Fruit fly (Drosophila melanogaster) whole organism, embryonic: ENCODE results near the gene CG6006.

ENCODE experiments used
- Atf6 ChIP-seq: fragments of 200-800 bp; sonication (Bioruptor generic); IDR thresholded peaks from 2 replicates; pipeline ENCODE4 v1.3.6; 2022; ENCODE audit warnings: missing biosample characterization, missing genetic modification characterization
- C15 ChIP-seq: fragments of 200-800 bp; sonication (Bioruptor generic); IDR thresholded peaks from 3 replicates; pipeline ENCODE4 v1.3.6; 2022; ENCODE audit warnings: missing biosample characterization, missing genetic modification characterization
- CG12071 ChIP-seq: fragments of 200-800 bp; sonication (Bioruptor generic); optimal IDR thresholded peaks from 3 replicates; lab custom pipeline; 2018; ENCODE audit warnings: missing biosample characterization, mild to moderate bottlenecking, missing genetic modification characterization
- CG12104 ChIP-seq: fragments of 200-800 bp; sonication (Bioruptor generic); optimal IDR thresholded peaks from 3 replicates; lab custom pipeline; 2016; ENCODE audit warnings: missing biosample characterization, missing genetic modification characterization
- CG12155 ChIP-seq: fragments of 200-800 bp; sonication (Bioruptor generic); optimal IDR thresholded peaks from 3 replicates; lab custom pipeline; 2016; ENCODE audit warnings: missing biosample characterization, missing genetic modification characterization
- CG12219 ChIP-seq: fragments of 200-800 bp; sonication (Bioruptor generic); optimal IDR thresholded peaks from 3 replicates; lab custom pipeline; 2018; ENCODE audit warnings: missing biosample characterization, mild to moderate bottlenecking, missing genetic modification characterization
- CG12299 ChIP-seq: fragments of 200-800 bp; sonication (Bioruptor generic); optimal IDR thresholded peaks from 2 replicates; lab custom pipeline; 2018; ENCODE audit warnings: missing biosample characterization, mild to moderate bottlenecking, missing genetic modification characterization
- CG12744 ChIP-seq: fragments of 200-800 bp; sonication (Bioruptor generic); optimal IDR thresholded peaks from 2 replicates; lab custom pipeline; 2016; ENCODE audit warnings: missing biosample characterization, missing genetic modification characterization
- CG12769 ChIP-seq: fragments of 200-800 bp; sonication (Bioruptor generic); optimal IDR thresholded peaks from 2 replicates; lab custom pipeline; 2019; ENCODE audit warnings: missing biosample characterization, mild to moderate bottlenecking, missing genetic modification characterization, moderate library complexity
- CG14014 ChIP-seq: fragments of 200-800 bp; sonication (Bioruptor generic); IDR thresholded peaks from 2 replicates; pipeline ENCODE4 v1.3.6; 2022; ENCODE audit warnings: missing biosample characterization, missing genetic modification characterization
- CG15269 ChIP-seq: fragments of 200-800 bp; sonication (Bioruptor generic); optimal IDR thresholded peaks from 2 replicates; lab custom pipeline; 2018; ENCODE audit warnings: missing biosample characterization, mild to moderate bottlenecking, missing genetic modification characterization, moderate library complexity
- CG15696 ChIP-seq: fragments of 200-800 bp; sonication (Bioruptor generic); optimal IDR thresholded peaks from 2 replicates; lab custom pipeline; 2019; ENCODE audit warnings: missing biosample characterization, mild to moderate bottlenecking, missing genetic modification characterization, moderate library complexity
- CG1647 ChIP-seq: fragments of 200-800 bp; sonication (Bioruptor generic); optimal IDR thresholded peaks from 3 replicates; lab custom pipeline; 2016; ENCODE audit warnings: missing biosample characterization, missing genetic modification characterization
- CG18599 ChIP-seq: fragments of 200-800 bp; sonication (Bioruptor generic); optimal IDR thresholded peaks from 3 replicates; lab custom pipeline; 2017; ENCODE audit warnings: missing biosample characterization, missing genetic modification characterization, mild to moderate bottlenecking, moderate library complexity, missing genetic modification reagents
- CG2875 ChIP-seq: fragments of 200-800 bp; sonication (Bioruptor generic); optimal IDR thresholded peaks from 2 replicates; lab custom pipeline; 2017; ENCODE audit warnings: missing biosample characterization, mild to moderate bottlenecking, missing genetic modification characterization, missing genetic modification reagents
- CG2889 ChIP-seq: fragments of 200-800 bp; sonication (Bioruptor generic); IDR thresholded peaks from 3 replicates; pipeline ENCODE4 v1.3.6; 2022; ENCODE audit warnings: missing biosample characterization, missing genetic modification characterization
- CG31441 ChIP-seq: fragments of 200-800 bp; sonication (Bioruptor generic); IDR thresholded peaks from 2 replicates; pipeline ENCODE4 v1.3.6; 2022; ENCODE audit warnings: missing biosample characterization, missing genetic modification characterization
- CG33213 ChIP-seq: fragments of 200-800 bp; sonication (Bioruptor generic); optimal IDR thresholded peaks from 3 replicates; lab custom pipeline; 2016; ENCODE audit warnings: missing biosample characterization, missing genetic modification characterization
- CG4360 ChIP-seq: fragments of 200-800 bp; sonication (Bioruptor generic); IDR thresholded peaks from 2 replicates; pipeline ENCODE4 v1.3.6; 2022; ENCODE audit warnings: missing biosample characterization, missing genetic modification characterization
- CG4854 ChIP-seq: fragments of 200-800 bp; sonication (Bioruptor generic); optimal IDR thresholded peaks from 2 replicates; lab custom pipeline; 2016; ENCODE audit warnings: missing biosample characterization, missing genetic modification characterization, inconsistent platforms
- CG6683 ChIP-seq: fragments of 200-800 bp; sonication (Bioruptor generic); optimal IDR thresholded peaks from 2 replicates; lab custom pipeline; 2017; ENCODE audit warnings: missing biosample characterization, mild to moderate bottlenecking, missing genetic modification characterization, missing genetic modification reagents
- CG7786 ChIP-seq: fragments of 200-800 bp; sonication (Bioruptor generic); optimal IDR thresholded peaks from 2 replicates; lab custom pipeline; 2016; ENCODE audit warnings: missing biosample characterization, missing genetic modification characterization
- CG8478 ChIP-seq: fragments of >200 bp; optimal IDR thresholded peaks from 2 replicates; lab custom pipeline; 2018
- Dfd ChIP-seq, 2 experiments: fragments of >200 bp; optimal IDR thresholded peaks; 2 replicates each; lab custom pipeline; 2017; ENCODE audit warnings: missing biosample characterization in 2 of 2, missing genetic modification characterization in 2 of 2
- ERR ChIP-seq: fragments of 200-800 bp; sonication (Bioruptor generic); optimal IDR thresholded peaks from 2 replicates; lab custom pipeline; 2016; ENCODE audit warnings: missing biosample characterization, missing genetic modification characterization
- Fer1 ChIP-seq: fragments of 200-800 bp; sonication (Bioruptor generic); optimal IDR thresholded peaks from 2 replicates; lab custom pipeline; 2017; ENCODE audit warnings: missing biosample characterization, mild to moderate bottlenecking, missing genetic modification characterization
- Fer3 ChIP-seq: fragments of 200-800 bp; sonication (Bioruptor generic); optimal IDR thresholded peaks from 2 replicates; lab custom pipeline; 2018; ENCODE audit warnings: missing biosample characterization, mild to moderate bottlenecking, missing genetic modification characterization, moderate library complexity
- HHEX ChIP-seq: fragments of 200-800 bp; sonication (Bioruptor generic); optimal IDR thresholded peaks from 3 replicates; lab custom pipeline; 2017; ENCODE audit warnings: missing biosample characterization, mild to moderate bottlenecking, missing genetic modification characterization, missing genetic modification reagents
- HLH4C ChIP-seq: fragments of 200-800 bp; sonication (Bioruptor generic); IDR thresholded peaks from 3 replicates; pipeline ENCODE4 v1.3.6; 2022; ENCODE audit warnings: missing biosample characterization, missing genetic modification characterization; ENCODE audit not compliant: partially characterized antibody
- Hmr ChIP-seq: fragments of 200-800 bp; sonication (Bioruptor generic); optimal IDR thresholded peaks from 3 replicates; lab custom pipeline; 2017; ENCODE audit warnings: mild to moderate bottlenecking, missing biosample characterization, missing genetic modification reagents, missing genetic modification characterization
- Jarid2 ChIP-seq: fragments of 200-800 bp; sonication (Bioruptor generic); optimal IDR thresholded peaks from 3 replicates; lab custom pipeline; 2017; ENCODE audit warnings: mild to moderate bottlenecking, missing biosample characterization, missing genetic modification reagents, missing genetic modification characterization
- Lpt ChIP-seq: fragments of >200 bp; optimal IDR thresholded peaks from 2 replicates; lab custom pipeline; 2018; ENCODE audit warnings: missing biosample characterization, missing genetic modification characterization
- Meics ChIP-seq: fragments of 200-800 bp; sonication (Bioruptor generic); optimal IDR thresholded peaks from 2 replicates; lab custom pipeline; 2017; ENCODE audit warnings: missing biosample characterization, mild to moderate bottlenecking, missing genetic modification characterization
- Neu2 ChIP-seq: fragments of 200-800 bp; sonication (Bioruptor generic); optimal IDR thresholded peaks from 3 replicates; lab custom pipeline; 2016; ENCODE audit warnings: missing biosample characterization, missing genetic modification characterization, borderline replicate concordance
- Opbp ChIP-seq: fragments of 200-800 bp; sonication (Bioruptor generic); IDR thresholded peaks from 3 replicates; pipeline ENCODE4 v1.3.6; 2022; ENCODE audit warnings: missing biosample characterization, missing genetic modification characterization; ENCODE audit not compliant: partially characterized antibody
- Tbp ChIP-seq: fragments of >200 bp; optimal IDR thresholded peaks from 2 replicates; lab custom pipeline; 2018; ENCODE audit warnings: missing biosample characterization, missing genetic modification characterization
- ap ChIP-seq: fragments of 200-800 bp; sonication (Bioruptor generic); IDR thresholded peaks from 2 replicates; pipeline ENCODE4 v1.3.6; 2022; ENCODE audit warnings: missing biosample characterization, missing genetic modification characterization
- ato ChIP-seq: fragments of 200-800 bp; sonication (Bioruptor generic); IDR thresholded peaks from 2 replicates; pipeline ENCODE4 v1.3.6; 2022; ENCODE audit warnings: missing biosample characterization, missing genetic modification characterization; ENCODE audit not compliant: partially characterized antibody
- az2 ChIP-seq: fragments of 200-800 bp; sonication (Bioruptor generic); optimal IDR thresholded peaks from 3 replicates; lab custom pipeline; 2016; ENCODE audit warnings: missing biosample characterization, missing genetic modification characterization
- chinmo ChIP-seq: fragments of 200-800 bp; sonication (Bioruptor generic); IDR thresholded peaks from 4 replicates; pipeline ENCODE4 v1.3.6; 2022; ENCODE audit warnings: missing biosample characterization, missing genetic modification characterization; ENCODE audit not compliant: partially characterized antibody
- dmrt99B ChIP-seq: fragments of 200-800 bp; sonication (Bioruptor generic); optimal IDR thresholded peaks from 2 replicates; lab custom pipeline; 2018; ENCODE audit warnings: missing biosample characterization, mild to moderate bottlenecking, missing genetic modification characterization, moderate library complexity
- dpn ChIP-seq, 2 experiments: fragments of 200-800 bp; sonication (Bioruptor generic); optimal IDR thresholded peaks; 3 replicates each; lab custom pipeline; 2016; ENCODE audit warnings: missing biosample characterization in 2 of 2, missing genetic modification characterization in 2 of 2
- lab ChIP-seq: fragments of 200-800 bp; sonication (Bioruptor generic); optimal IDR thresholded peaks from 3 replicates; lab custom pipeline; 2017; ENCODE audit warnings: missing biosample characterization, missing genetic modification characterization, mild to moderate bottlenecking, moderate library complexity, missing genetic modification reagents
- lola ChIP-seq, 3 experiments: fragments of >200 bp in 2 of 3; fragments of 200-800 bp in 1 of 3; sonication (Bioruptor generic) in 1 of 3; optimal IDR thresholded peaks; 2 replicates each; lab custom pipeline; 2017 to 2019; ENCODE audit warnings: missing biosample characterization in 3 of 3, missing genetic modification characterization in 3 of 3, mild to moderate bottlenecking in 1 of 3, moderate library complexity in 1 of 3
- peb ChIP-seq: fragments of 200-800 bp; sonication (Bioruptor generic); IDR thresholded peaks from 2 replicates; pipeline ENCODE4 v1.3.6; 2022; ENCODE audit warnings: missing biosample characterization, missing genetic modification characterization
- pho ChIP-seq: fragments of 200-800 bp; sonication (Bioruptor generic); optimal IDR thresholded peaks from 2 replicates; lab custom pipeline; 2016; ENCODE audit warnings: missing biosample characterization, missing genetic modification characterization
- sd ChIP-seq: fragments of 200-800 bp; sonication (Bioruptor generic); optimal IDR thresholded peaks from 3 replicates; lab custom pipeline; 2018; ENCODE audit warnings: missing biosample characterization, mild to moderate bottlenecking, missing genetic modification characterization, moderate library complexity
- tll ChIP-seq, 2 experiments: fragments of 200-800 bp in 1 of 2; fragments of >200 bp in 1 of 2; sonication (Bioruptor generic) in 1 of 2; optimal IDR thresholded peaks; 2 replicates each; lab custom pipeline; 2017 to 2019; ENCODE audit warnings: missing biosample characterization in 2 of 2, missing genetic modification characterization in 2 of 2, mild to moderate bottlenecking in 1 of 2, moderate library complexity in 1 of 2
- twi ChIP-seq: fragments of 200-800 bp; optimal IDR thresholded peaks from 2 replicates; lab custom pipeline; 2019; ENCODE audit warnings: missing biosample characterization, mild to moderate bottlenecking, missing genetic modification characterization, moderate library complexity
- wor ChIP-seq: fragments of 200-800 bp; sonication (Bioruptor generic); IDR thresholded peaks from 2 replicates; pipeline ENCODE4 v1.3.6; 2022; ENCODE audit warnings: missing biosample characterization, missing genetic modification characterization
- zf30C ChIP-seq: fragments of 200-800 bp; sonication (Bioruptor generic); optimal IDR thresholded peaks from 3 replicates; lab custom pipeline; 2018; ENCODE audit warnings: missing biosample characterization, mild to moderate bottlenecking, missing genetic modification characterization

CG6006 gene

DNA sequence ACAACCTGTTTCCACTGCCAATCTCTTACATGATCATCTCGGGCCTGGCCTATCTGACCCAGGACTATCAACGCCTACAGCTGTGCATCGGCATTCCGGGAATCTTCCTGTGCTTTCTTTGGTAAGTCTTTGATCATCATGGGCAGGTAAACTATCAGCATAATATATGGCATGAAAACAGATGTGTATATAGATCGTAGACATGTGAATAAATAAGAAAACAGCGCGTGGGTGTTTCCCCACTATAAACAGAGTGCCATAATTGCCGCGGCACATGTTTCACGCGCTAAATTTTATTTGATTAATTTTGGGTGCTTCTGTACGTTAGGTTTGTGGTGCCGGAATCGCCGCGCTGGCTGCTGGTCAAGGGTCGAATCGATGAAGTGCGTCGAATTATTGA, 13.3 kb downstream of the CG6006 start (continued):
- TF ChIP-seq twi (no peak), CG12219 (GFP tag; lab: Kevin White, UChicago) (no peak), Jarid2 (GFP tag; lab: Kevin White, UChicago) (no peak), Atf6 (GFP tag; lab: Robert Waterston, UW) (no peak), CG4854 (no peak), Fer1 (GFP tag; lab: Kevin White, UChicago) (no peak), chinmo (GFP tag; lab: Robert Waterston, UW) (no peak), CG4360 (GFP tag; lab: Robert Waterston, UW) (no peak), HLH4C (GFP tag; lab: Robert Waterston, UW) (no peak), az2 (no peak), C15 (GFP tag; lab: Robert Waterston, UW) (no peak), wor (GFP tag; lab: Robert Waterston, UW) (no peak), ap (no peak), CG12769 (tag; lab: Kevin White, UChicago) (peak; percentile 61), HHEX (GFP tag; lab: Kevin White, UChicago) (no peak), zf30C (GFP tag; lab: Kevin White, UChicago) (no peak), CG6683 (GFP tag; lab: Kevin White, UChicago) (no peak), tll (GFP tag; optimal IDR thresholded peaks at IDR 0.05; lab: Kevin White, UChicago) (no peak), CG12071 (GFP tag; lab: Kevin White, UChicago) (no peak), ato (GFP tag; lab: Robert Waterston, UW) (no peak), Tbp (GFP tag; lab: Kevin White, UChicago) (no peak), lola (GFP tag; optimal IDR thresholded peaks at IDR 0.05; lab: Kevin White, UChicago) (no peak), CG2875 (no peak), CG18599 (GFP tag; lab: Kevin White, UChicago) (peak; percentile 72), CG12104 (GFP tag; lab: Kevin White, UChicago) (no peak), Lpt (GFP tag; lab: Kevin White, UChicago) (no peak), CG7786 (GFP tag; lab: Kevin White, UChicago) (no peak), dpn (GFP tag; optimal IDR thresholded peaks at IDR 0.05; lab: Kevin White, UChicago) (no peak), Neu2 (GFP tag; lab: Kevin White, UChicago) (no peak), CG14014 (GFP tag; lab: Robert Waterston, UW) (no peak), peb (GFP tag; lab: Robert Waterston, UW) (no peak), dmrt99B (tag; lab: Kevin White, UChicago) (no peak), Fer3 (tag; lab: Kevin White, UChicago) (no peak), CG8478 (no peak), CG12299 (tag; lab: Kevin White, UChicago) (no peak), Opbp (GFP tag; lab: Robert Waterston, UW) (no peak), CG31441 (GFP tag; lab: Robert Waterston, UW) (no peak), CG12744 (GFP tag; lab: Kevin White, UChicago) (no peak), lab (GFP tag; lab: Kevin White, UChicago) (peak; percentile 64), pho (GFP tag; lab: Kevin White, UChicago) (no peak), Meics (peak; percentile 27), Dfd (GFP tag; optimal IDR thresholded peaks at IDR 0.05; lab: Kevin White, UChicago) (no peak), sd (tag; lab: Kevin White, UChicago) (peak; percentile 27), CG2889 (GFP tag; lab: Robert Waterston, UW) (no peak), ERR (no peak), CG1647 (no peak), Hmr (GFP tag; lab: Kevin White, UChicago) (peak; percentile 19), CG33213 (GFP tag; lab: Kevin White, UChicago) (no peak), CG15696 (tag; lab: Kevin White, UChicago) (no peak), CG12155 (GFP tag; lab: Kevin White, UChicago) (no peak), CG15269 (tag; lab: Kevin White, UChicago) (no peak)
